Fruit fly (Drosophila melanogaster): Measurements from ENCODE around the gene CG5376.

DNA sequence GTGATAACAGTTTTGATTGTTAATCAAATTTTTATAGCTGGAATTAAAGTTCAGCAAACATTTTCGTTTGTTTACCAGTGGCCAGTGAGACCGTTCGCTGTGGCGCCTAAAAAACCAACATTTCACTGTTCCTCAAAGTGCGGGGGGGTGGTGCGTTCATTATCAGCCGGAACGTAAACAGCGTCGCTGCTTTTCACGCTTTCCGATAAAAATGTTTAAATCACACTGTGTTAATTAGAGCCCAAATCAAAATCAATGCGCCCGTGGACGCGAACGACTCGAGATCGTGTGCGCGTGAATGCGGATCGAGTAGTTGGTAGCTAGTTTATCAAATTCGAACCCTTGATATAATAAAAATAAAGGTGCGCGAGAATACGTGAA, 40.9 kb downstream of the CG5376 start, which contains the start of gene CG34376:
- no peak for TF ChIP-seq Pif1A (GFP tag; optimal IDR thresholded peaks at IDR 0.05)
- peak; percentile 32 for TF ChIP-seq CG8159 (tag; optimal IDR thresholded peaks at IDR 0.05)
- TF ChIP-seq CG14655 (GFP tag; optimal IDR thresholded peaks at IDR 0.05), result no peak
- no peak for TF ChIP-seq CG34367 (tag; optimal IDR thresholded peaks at IDR 0.05)
- peak; percentile 66 for TF ChIP-seq CG32121 (GFP tag; IDR thresholded peaks at IDR 0.05)
- TF ChIP-seq CG15710 (tag; optimal IDR thresholded peaks at IDR 0.05), result peak; percentile 8
- peak; percentile 24 for TF ChIP-seq Snoo (tag; optimal IDR thresholded peaks at IDR 0.05)
- TF ChIP-seq CG17806 (tag; optimal IDR thresholded peaks at IDR 0.05), result no peak

Data from whole organism, pupa.